Fruit fly (Drosophila melanogaster): Measurements from ENCODE around the gene CG4830.

CG4830 gene

DNA sequence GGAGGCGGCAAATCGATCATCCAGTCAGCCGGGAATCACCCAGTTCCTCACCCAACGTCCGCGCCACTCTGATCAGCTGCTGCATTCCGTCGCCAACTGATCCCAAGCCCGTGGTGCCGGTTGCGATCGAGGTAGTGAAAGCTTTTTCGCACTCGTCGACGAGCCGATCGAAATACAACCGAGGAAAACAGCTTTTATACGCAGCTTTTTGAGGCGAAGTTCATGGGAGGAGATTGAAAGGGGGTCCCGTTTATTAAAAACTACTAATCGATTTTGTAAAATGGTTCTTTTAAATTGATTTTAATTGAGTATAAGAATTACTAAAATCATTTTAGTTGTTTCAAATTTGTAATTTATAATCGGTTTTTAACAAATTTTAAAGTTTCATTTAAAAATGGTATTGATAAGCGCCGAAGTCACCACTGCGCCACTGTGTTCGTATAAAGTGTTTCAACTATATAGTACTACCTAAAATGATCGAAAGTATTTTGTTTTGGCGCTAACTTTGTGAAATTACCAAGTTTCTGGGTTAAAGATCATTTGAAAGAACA is 11.3 kb upstream of the CG4830 start, which contains the start of gene CG4860 (continued):
- TF ChIP-seq klu (GFP tag; IDR thresholded peaks at IDR 0.05), result peak; percentile 78
- peak; percentile 50 for TF ChIP-seq Hand (GFP tag; optimal IDR thresholded peaks at IDR 0.05)
- TF ChIP-seq CG10321 (GFP tag; IDR thresholded peaks at IDR 0.05), result peak; percentile 60
- no peak for TF ChIP-seq Hr39 (optimal IDR thresholded peaks at IDR 0.05)
- peak; percentile 76 for TF ChIP-seq pnt (GFP tag; optimal IDR thresholded peaks at IDR 0.05)
- TF ChIP-seq Side (GFP tag; optimal IDR thresholded peaks at IDR 0.05), result peak; percentile 86
- TF ChIP-seq disco-r (GFP tag; optimal IDR thresholded peaks at IDR 0.05), result peak; percentile 65
- TF ChIP-seq rib (GFP tag; IDR thresholded peaks at IDR 0.05), result peak; percentile 78
- TF ChIP-seq sqz (GFP tag; optimal IDR thresholded peaks at IDR 0.05), result no peak
- TF ChIP-seq Mes4 (GFP tag; optimal IDR thresholded peaks at IDR 0.05), result peak; percentile 70
- peak in 1 of 2 experiments; percentile 61 for TF ChIP-seq crp (GFP tag; optimal IDR thresholded peaks at IDR 0.05)
- TF ChIP-seq zen2 (GFP tag; IDR thresholded peaks at IDR 0.05; ENCODE audit: partially characterized antibody), result no peak
- TF ChIP-seq nmo (GFP tag; optimal IDR thresholded peaks at IDR 0.05), result peak; percentile 89
- TF ChIP-seq CG4707 (GFP tag; optimal IDR thresholded peaks at IDR 0.05), result no peak
- peak; percentile 58; the same call in 1 of the 2 replicates for TF ChIP-seq GATAe (GFP tag; conservative IDR thresholded peaks at IDR 0.05)
- peak; percentile 55 for TF ChIP-seq CG34376 (GFP tag; optimal IDR thresholded peaks at IDR 0.05)
- 0 out of 2 replicates have a peak, but pooled peaks have one; percentile 5 for TF ChIP-seq ham (GFP tag; IDR thresholded peaks at IDR 0.05)
- peak; percentile 69 for TF ChIP-seq p53 (GFP tag; optimal IDR thresholded peaks at IDR 0.05)
- TF ChIP-seq br (optimal IDR thresholded peaks at IDR 0.05), result no peak
- no peak for TF ChIP-seq chinmo (GFP tag; IDR thresholded peaks at IDR 0.05; ENCODE audit: partially characterized antibody)
- no peak for TF ChIP-seq CG2129 (GFP tag; IDR thresholded peaks at IDR 0.05; ENCODE audit: partially characterized antibody)
- peak; percentile 87 for TF ChIP-seq Fer2 (tag; optimal IDR thresholded peaks at IDR 0.05)
- 0 out of 2 replicates have a peak, but pooled peaks have one; percentile 16 for TF ChIP-seq Oaz (GFP tag; IDR thresholded peaks at IDR 0.05)
- TF ChIP-seq D (optimal IDR thresholded peaks at IDR 0.05), result no peak
- TF ChIP-seq D (GFP tag; optimal IDR thresholded peaks at IDR 0.05), result peak; percentile 66
- peak; percentile 43; the same call in 1 of the 2 replicates for TF ChIP-seq dati (GFP tag; IDR thresholded peaks at IDR 0.05)
- TF ChIP-seq Kr (GFP tag; optimal IDR thresholded peaks at IDR 0.05), result no peak
- TF ChIP-seq CG4820 (GFP tag; optimal IDR thresholded peaks at IDR 0.05), result peak; percentile 80
- peak; percentile 13 for TF ChIP-seq trem (tag; optimal IDR thresholded peaks at IDR 0.05)
- TF ChIP-seq cato (GFP tag; optimal IDR thresholded peaks at IDR 0.05; ENCODE audit: borderline replicate concordance), result peak; percentile 58
- TF ChIP-seq cas (GFP tag; IDR thresholded peaks at IDR 0.05), result peak; percentile 81
- TF ChIP-seq CG9932 (GFP tag; IDR thresholded peaks at IDR 0.05), result peak; percentile 95
- peak; percentile 80 for TF ChIP-seq CG6272 (GFP tag; IDR thresholded peaks at IDR 0.05)
- peak; percentile 69; the same call in 1 of the 2 replicates for TF ChIP-seq MBD-R2 (GFP tag; IDR thresholded peaks at IDR 0.05)
- TF ChIP-seq CG30020 (tag; optimal IDR thresholded peaks at IDR 0.05), result no peak
- TF ChIP-seq dmrt11E (tag; optimal IDR thresholded peaks at IDR 0.05), result no peak
- TF ChIP-seq CG18764 (GFP tag; optimal IDR thresholded peaks at IDR 0.05), result peak; percentile 75
- peak; percentile 93 for TF ChIP-seq mam (GFP tag; optimal IDR thresholded peaks at IDR 0.05)
- peak; percentile 59 for TF ChIP-seq CG1603 (tag; optimal IDR thresholded peaks at IDR 0.05)
- TF ChIP-seq lola (GFP tag; optimal IDR thresholded peaks at IDR 0.05), result peak in 1 of 3 experiments; percentile 71
- TF ChIP-seq Meics (GFP tag; optimal IDR thresholded peaks at IDR 0.05), result peak; percentile 89
- TF ChIP-seq lab (GFP tag; optimal IDR thresholded peaks at IDR 0.05), result peak; percentile 93
- peak; percentile 78 for TF ChIP-seq Nf-YC (tag; optimal IDR thresholded peaks at IDR 0.05)
- TF ChIP-seq gce (GFP tag; IDR thresholded peaks at IDR 0.05), result peak; percentile 80
- peak; percentile 76 for TF ChIP-seq CG2116 (GFP tag; optimal IDR thresholded peaks at IDR 0.05)
- peak; percentile 85 for TF ChIP-seq CG8924 (tag; optimal IDR thresholded peaks at IDR 0.05)
- no peak for TF ChIP-seq Eip74EF (GFP tag; optimal IDR thresholded peaks at IDR 0.05)
- TF ChIP-seq CG42726 (GFP tag; IDR thresholded peaks at IDR 0.05; ENCODE audit: partially characterized antibody), result no peak
- TF ChIP-seq BEAF-32 (GFP tag; optimal IDR thresholded peaks at IDR 0.05), result peak; percentile 0
- TF ChIP-seq Six4 (GFP tag; optimal IDR thresholded peaks at IDR 0.05), result peak; percentile 81

All from whole organism, embryonic.